Worm (Caenorhabditis elegans): ENCODE results near the gene ddo-2.

ddo-2 gene

DNA sequence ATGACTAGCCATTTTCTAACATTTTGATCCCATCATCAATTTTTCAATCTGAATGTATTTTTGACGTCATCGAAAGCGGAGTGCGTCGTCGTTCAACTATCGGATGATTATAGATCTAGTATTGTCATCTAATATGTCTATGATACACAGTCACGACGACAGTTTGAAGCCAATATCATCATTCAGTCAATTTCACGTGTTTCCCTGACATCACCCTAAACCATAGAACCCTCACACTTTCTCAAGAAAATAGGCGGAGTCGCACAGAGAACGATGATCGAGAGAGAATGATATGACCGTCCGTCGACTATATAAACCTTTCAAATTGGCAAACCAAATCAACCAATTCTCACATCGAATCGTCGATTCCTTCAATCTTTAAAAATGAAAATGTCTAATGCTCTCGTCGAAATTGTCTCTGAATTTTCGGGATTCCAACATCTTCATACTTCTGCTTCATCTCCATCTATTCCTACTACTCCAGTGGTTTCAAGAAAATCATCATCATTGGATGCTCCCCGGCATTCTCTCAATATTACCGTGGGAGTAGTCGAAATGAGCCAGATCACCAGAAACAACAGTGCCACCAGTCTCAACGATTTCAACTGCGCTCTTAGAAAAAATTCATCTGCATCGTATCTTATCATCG lies 19.6 kb downstream of the ddo-2 start, which contains the start of gene F18E3.13 (continued):
- peak; percentile 32 for TF ChIP-seq unc-130 (tag; optimal IDR thresholded peaks at IDR 0.05)
- peak in 1 of 2 experiments; percentile 83 for TF ChIP-seq mdl-1 (tag; optimal IDR thresholded peaks at IDR 0.05)
- no peak for TF ChIP-seq pqm-1 (tag; optimal IDR thresholded peaks at IDR 0.05)
- TF ChIP-seq C04F5.9 (tag; optimal IDR thresholded peaks at IDR 0.05): no peak
- no peak for TF ChIP-seq sup-37 (GFP tag; optimal IDR thresholded peaks at IDR 0.05)
- no peak for TF ChIP-seq pax-3 (tag; optimal IDR thresholded peaks at IDR 0.05)
- peak; percentile 70 for TF ChIP-seq tbx-2 (tag; optimal IDR thresholded peaks at IDR 0.05)
- TF ChIP-seq alr-1 (tag; optimal IDR thresholded peaks at IDR 0.05; ENCODE audit: borderline replicate concordance): no peak
- no peak for TF ChIP-seq nhr-12 (tag; optimal IDR thresholded peaks at IDR 0.05)
- no peak for TF ChIP-seq ceh-90 (tag; optimal IDR thresholded peaks at IDR 0.05)
- peak; percentile 90 for TF ChIP-seq blmp-1 (tag; optimal IDR thresholded peaks at IDR 0.05)
- peak; percentile 95 for TF ChIP-seq nhr-20 (tag; optimal IDR thresholded peaks at IDR 0.05)
- TF ChIP-seq F16B12.6 (tag; optimal IDR thresholded peaks at IDR 0.05): no peak
- TF ChIP-seq nhr-71 (tag; optimal IDR thresholded peaks at IDR 0.05): peak; percentile 88
- TF ChIP-seq skn-1 (tag; optimal IDR thresholded peaks at IDR 0.05): peak; percentile 65
- TF ChIP-seq lin-35 (GFP tag; optimal IDR thresholded peaks at IDR 0.05): peak in 1 of 2 experiments; percentile 69
- no peak for TF ChIP-seq sox-4 (tag; optimal IDR thresholded peaks at IDR 0.05)
- no peak for TF ChIP-seq mab-9 (GFP tag; IDR thresholded peaks at IDR 0.05)
- TF ChIP-seq lsy-2 (tag; optimal IDR thresholded peaks at IDR 0.05): no peak
- no peak for TF ChIP-seq ceh-8 (GFP tag; optimal IDR thresholded peaks at IDR 0.05)
- TF ChIP-seq grh-1 (GFP tag; IDR thresholded peaks at IDR 0.05): peak; percentile 53; the same call in 1 of the 2 replicates
- no peak for TF ChIP-seq egl-27 (tag; optimal IDR thresholded peaks at IDR 0.05)
- TF ChIP-seq ceh-82 (tag; optimal IDR thresholded peaks at IDR 0.05): no peak
- TF ChIP-seq nhr-28 (tag; optimal IDR thresholded peaks at IDR 0.05): no peak

DNA sequence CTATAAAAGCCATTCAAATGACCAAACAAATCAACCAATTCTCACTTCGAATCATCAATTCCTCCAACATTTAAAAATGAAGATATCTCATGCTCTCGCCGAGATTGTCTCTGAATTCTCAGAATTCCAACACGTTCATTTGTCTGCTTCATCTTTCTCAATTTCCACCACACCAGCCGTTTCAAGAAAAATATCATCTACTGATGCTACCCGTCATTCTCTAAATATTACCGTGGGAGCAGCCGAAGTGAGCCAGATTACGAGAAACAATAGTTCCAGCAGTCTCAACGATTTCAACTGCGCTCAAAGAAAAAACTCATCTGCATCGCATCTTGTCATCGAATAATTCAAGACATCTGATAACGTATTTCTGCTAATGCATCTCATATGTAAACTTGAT lies 20.6 kb downstream of the ddo-2 start, which contains the start of gene F18E3.12:
TSS of gene F18E3.12 (plus strand) at position 77 of the 400 bp plus-strand sequence.
- TF ChIP-seq lin-35 (GFP tag; optimal IDR thresholded peaks at IDR 0.05) (peak in 1 of 2 experiments; percentile 12), isw-1 (GFP tag; IDR thresholded peaks at IDR 0.05) (no peak)

DNA sequence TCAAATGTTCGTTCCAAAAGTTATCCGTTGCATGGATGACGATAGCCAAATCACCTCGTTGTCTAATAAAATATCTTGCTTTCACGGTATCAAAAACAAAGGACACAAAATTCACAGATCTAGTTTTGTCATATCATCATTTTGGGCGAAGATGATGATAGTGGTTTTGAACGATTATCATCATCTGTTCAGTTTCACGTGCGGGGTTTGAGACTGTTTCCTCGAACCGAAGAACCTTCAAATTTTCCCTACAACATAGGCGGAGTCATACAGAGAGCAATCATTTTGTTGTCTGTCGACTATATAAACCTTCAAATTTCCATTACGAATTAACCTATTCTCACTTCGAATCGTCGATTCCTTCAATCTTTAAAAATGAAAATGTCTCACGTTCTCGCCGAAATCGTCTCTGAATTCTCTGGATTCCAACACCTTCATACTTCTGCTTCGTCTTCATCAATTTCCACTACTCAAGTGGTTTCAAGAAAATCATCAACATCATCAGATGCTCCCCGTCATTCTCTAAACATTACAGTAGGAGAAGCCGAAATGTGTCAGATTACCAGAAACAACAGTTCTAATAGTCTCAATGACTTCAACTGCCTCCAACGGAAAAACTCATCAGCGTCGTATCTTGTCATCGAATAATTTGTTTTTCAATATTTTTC lies 22.3 kb downstream of the ddo-2 start, which contains the start of gene F18E3.11:
TSS of gene F18E3.11 (plus strand) at position 376 of the 668 bp plus-strand sequence.
- no peak for TF ChIP-seq nhr-28 (tag; optimal IDR thresholded peaks at IDR 0.05)
- TF ChIP-seq C16A3.4 (tag; optimal IDR thresholded peaks at IDR 0.05): no peak
- TF ChIP-seq zip-4 (GFP tag; optimal IDR thresholded peaks at IDR 0.05): no peak
- TF ChIP-seq snu-23 (GFP tag; optimal IDR thresholded peaks at IDR 0.05): peak; percentile 69
- TF ChIP-seq unc-30 (tag; optimal IDR thresholded peaks at IDR 0.05): no peak
- no peak for TF ChIP-seq fkh-8 (tag; optimal IDR thresholded peaks at IDR 0.05)
- peak; percentile 67 for TF ChIP-seq blmp-1 (tag; optimal IDR thresholded peaks at IDR 0.05)
- no peak for TF ChIP-seq isw-1 (GFP tag; IDR thresholded peaks at IDR 0.05)
- no peak for TF ChIP-seq lin-39 (tag; optimal IDR thresholded peaks at IDR 0.05)
- TF ChIP-seq C34B4.2 (tag; optimal IDR thresholded peaks at IDR 0.05): no peak
- TF ChIP-seq tlp-1 (tag; optimal IDR thresholded peaks at IDR 0.05): no peak
- TF ChIP-seq unc-62 (GFP tag; optimal IDR thresholded peaks at IDR 0.05): no peak
- TF ChIP-seq lsy-2 (tag; optimal IDR thresholded peaks at IDR 0.05): no peak
- TF ChIP-seq ceh-90 (tag; optimal IDR thresholded peaks at IDR 0.05): no peak
- no peak for TF ChIP-seq dsc-1 (tag; optimal IDR thresholded peaks at IDR 0.05)
- TF ChIP-seq fos-1 (tag; optimal IDR thresholded peaks at IDR 0.05): no peak
- no peak for TF ChIP-seq egl-27 (tag; optimal IDR thresholded peaks at IDR 0.05)
- TF ChIP-seq nhr-19 (GFP tag; conservative IDR thresholded peaks at IDR 0.05): peak; percentile 86
- TF ChIP-seq nhr-71 (tag; optimal IDR thresholded peaks at IDR 0.05): peak; percentile 74
- TF ChIP-seq fkh-10 (GFP tag; optimal IDR thresholded peaks at IDR 0.05): no peak
- TF ChIP-seq irx-1 (tag; optimal IDR thresholded peaks at IDR 0.05): no peak
- TF ChIP-seq mdl-1 (tag; optimal IDR thresholded peaks at IDR 0.05): peak in 1 of 2 experiments; percentile 64
- TF ChIP-seq ces-1 (GFP tag; optimal IDR thresholded peaks at IDR 0.05): no peak
- TF ChIP-seq ama-1 (optimal IDR thresholded peaks at IDR 0.05): no peak
- TF ChIP-seq unc-130 (tag; optimal IDR thresholded peaks at IDR 0.05): peak; percentile 16
- no peak for TF ChIP-seq ceh-82 (tag; optimal IDR thresholded peaks at IDR 0.05)
- no peak for TF ChIP-seq swsn-7 (tag; optimal IDR thresholded peaks at IDR 0.05)
- no peak for TF ChIP-seq nhr-90 (tag; optimal IDR thresholded peaks at IDR 0.05; ENCODE audit: poor library complexity)
- no peak for TF ChIP-seq unc-98 (GFP tag; IDR thresholded peaks at IDR 0.05)
- TF ChIP-seq ets-5 (GFP tag; IDR thresholded peaks at IDR 0.05): no peak
- peak in 1 of 2 experiments; percentile 26 for TF ChIP-seq lin-35 (GFP tag; optimal IDR thresholded peaks at IDR 0.05)
- TF ChIP-seq lin-15B (tag; optimal IDR thresholded peaks at IDR 0.05): no peak
- TF ChIP-seq mef-2 (tag; optimal IDR thresholded peaks at IDR 0.05): no peak

Measured in whole organism, L1 larva.